Worm (Caenorhabditis elegans) whole organism, L4 larva: ENCODE data around the gene sgo-1.

Experiments
- ama-1 ChIP-seq: fragments of 150-350 bp; optimal IDR thresholded peaks from 2 replicates; lab custom pipeline; 2014; ENCODE audit warnings: inconsistent platforms, mixed read lengths
- ces-1 ChIP-seq: fragments of 150-350 bp; sonication (generic microtip); optimal IDR thresholded peaks from 4 replicates; lab custom pipeline; 2014; ENCODE audit warnings: missing biosample characterization, missing genetic modification reagents, missing genetic modification characterization
- cey-2 ChIP-seq: sonication (generic microtip); optimal IDR thresholded peaks from 3 replicates; lab custom pipeline; 2017; ENCODE audit warnings: missing genetic modification characterization, mild to moderate bottlenecking, missing compliant biosample characterization, antibody characterized with exemption, borderline replicate concordance; ENCODE audit not compliant: insufficient read depth
- ctbp-1 ChIP-seq: fragments of 200-800 bp; sonication (Bioruptor generic); IDR thresholded peaks from 2 replicates; pipeline ENCODE4 v1.3.6; 2022; ENCODE audit warnings: missing genetic modification reagents, missing genetic modification characterization, missing compliant biosample characterization
- lsy-2 ChIP-seq, 2 experiments: fragments of 150-350 bp in 1 of 2; sonication (generic microtip) in 1 of 2; optimal IDR thresholded peaks; 2 replicates each; lab custom pipeline; 2014 to 2017; ENCODE audit warnings: missing biosample characterization in 2 of 2, missing genetic modification characterization in 2 of 2
- mdl-1 ChIP-seq, 2 experiments: fragments of 150-350 bp in 1 of 2; sonication (generic microtip) in 1 of 2; optimal IDR thresholded peaks; 2 replicates each; lab custom pipeline; 2014 to 2017; ENCODE audit warnings: missing biosample characterization in 2 of 2, missing genetic modification characterization in 2 of 2
- mxl-2 ChIP-seq: fragments of 200-800 bp; sonication (Bioruptor generic); conservative IDR thresholded peaks from 2 replicates; pipeline ENCODE4 v1.3.6; 2022; ENCODE audit warnings: missing genetic modification reagents, missing genetic modification characterization, missing compliant biosample characterization
- nhr-11 ChIP-seq: fragments of 150-350 bp; optimal IDR thresholded peaks from 2 replicates; lab custom pipeline; 2014; ENCODE audit warnings: missing biosample characterization, missing genetic modification characterization
- pha-4 ChIP-seq, 2 experiments: fragments of 150-350 bp in 1 of 2; fragments of 200-800 bp in 1 of 2; sonication (Bioruptor generic) in 1 of 2; IDR thresholded peaks in 1 of 2; optimal IDR thresholded peaks in 1 of 2; 2 replicates each; pipeline versions ENCODE4 v1.3.6 to Lab custom; 2014 to 2022; ENCODE audit warnings: missing genetic modification characterization in 2 of 2, missing genetic modification reagents in 2 of 2, missing biosample characterization in 1 of 2, missing compliant biosample characterization in 1 of 2

ce11 chrIV:7747838-7748237 lies 48.4 kb downstream of the sgo-1 start, which contains the start of gene klo-1:
- TF ChIP-seq pha-4 (GFP tag; IDR thresholded peaks at IDR 0.05; lab: Robert Waterston, UW) (no peak), pha-4 (tag; optimal IDR thresholded peaks at IDR 0.05; lab: Kevin White, UChicago) (no peak), lsy-2 (tag; optimal IDR thresholded peaks at IDR 0.05; lab: Kevin White, UChicago) (no peak), mdl-1 (tag; optimal IDR thresholded peaks at IDR 0.05; lab: Kevin White, UChicago) (no peak), ces-1 (GFP tag; lab: Kevin White, UChicago) (no peak), ctbp-1 (no peak), cey-2 (tag; lab: Kevin White, UChicago) (no peak), mxl-2 (GFP tag; lab: Robert Waterston, UW) (no peak), nhr-11 (tag; lab: Kevin White, UChicago) (no peak), ama-1 (no peak)
